Fruit fly (Drosophila melanogaster) whole organism: ENCODE data around the gene CG13314.

Source experiments
- EcR ChIP-seq, 2 experiments: fragments of >200 bp; optimal IDR thresholded peaks; 2 replicates each; lab custom pipeline; 2017; ENCODE audit warnings: missing biosample characterization in 2 of 2, missing genetic modification characterization in 2 of 2, missing genetic modification reagents in 2 of 2
- pan ChIP-seq: fragments of >200 bp; optimal IDR thresholded peaks from 2 replicates; lab custom pipeline; 2017
- psq ChIP-seq: fragments of >200 bp; optimal IDR thresholded peaks from 2 replicates; lab custom pipeline; 2017

DNA sequence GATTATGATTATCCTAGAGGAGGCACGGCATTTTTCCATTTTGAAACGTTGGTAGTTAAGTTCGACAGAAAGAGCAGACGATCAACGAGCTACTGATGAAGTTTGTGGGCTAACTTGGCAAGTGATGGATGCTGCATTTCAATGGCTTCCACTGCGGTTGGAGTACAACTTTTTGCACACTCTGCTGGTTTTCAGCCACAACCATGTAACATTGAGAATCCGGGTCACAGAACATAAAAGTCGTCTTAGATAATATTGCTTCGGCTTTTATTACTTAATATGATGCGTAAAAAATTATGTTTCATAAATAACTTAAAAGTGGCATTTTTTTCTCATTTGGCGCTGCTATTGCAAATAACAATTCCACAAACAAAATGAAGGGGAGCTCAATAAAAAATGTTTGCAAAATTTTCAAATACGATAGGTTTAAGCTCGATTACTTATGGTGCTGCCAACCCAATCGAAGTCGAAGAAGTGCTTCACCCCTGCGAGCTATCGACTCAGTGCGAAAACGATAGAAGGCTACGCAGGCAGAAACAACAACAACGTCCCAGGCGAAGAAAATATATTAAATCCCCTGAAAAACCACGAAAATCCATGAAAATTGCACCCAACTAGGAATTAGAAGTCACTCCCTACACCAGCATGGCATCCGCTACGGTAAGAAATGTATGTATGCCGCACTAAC is 15.1 kb upstream of the CG13314 start, which contains the start of the genes CG5653 and CG5021:
- no peak for TF ChIP-seq pan (lab: Kevin White, UChicago)
- TF ChIP-seq psq (lab: Kevin White, UChicago): no peak
- no peak for TF ChIP-seq EcR (GFP tag; optimal IDR thresholded peaks at IDR 0.05; lab: Kevin White, UChicago)
